Worm (Caenorhabditis elegans) whole organism, L4 larva: Measurements from ENCODE around the gene M176.4.
"Not testable (repeated sequence)": the region's sequence is repeated elsewhere in the genome, so short reads cannot be mapped to it uniquely, and the experiment has no call there.

ENCODE experiments used
- F10B5.3 ChIP-seq: sonication (generic microtip); optimal IDR thresholded peaks from 2 replicates; lab custom pipeline; 2016; ENCODE audit warnings: mild to moderate bottlenecking, missing genetic modification characterization, missing compliant biosample characterization
- F26F4.8 ChIP-seq: fragments of 200-800 bp; sonication (Bioruptor generic); conservative IDR thresholded peaks from 2 replicates; pipeline ENCODE4 v1.3.6; 2022; ENCODE audit warnings: missing genetic modification characterization, missing compliant biosample characterization
- F37D6.2 ChIP-seq: sonication (generic microtip); optimal IDR thresholded peaks from 2 replicates; lab custom pipeline; 2016; ENCODE audit warnings: mild to moderate bottlenecking, missing genetic modification characterization, missing compliant biosample characterization
- F49E8.2 ChIP-seq: sonication (generic microtip); optimal IDR thresholded peaks from 2 replicates; lab custom pipeline; 2016; ENCODE audit warnings: missing compliant biosample characterization, mild to moderate bottlenecking, missing genetic modification characterization, borderline replicate concordance
- R02D3.7 ChIP-seq: fragments of 150-350 bp; sonication (generic microtip); optimal IDR thresholded peaks from 3 replicates; lab custom pipeline; 2014; ENCODE audit warnings: missing biosample characterization, missing genetic modification characterization
- T20F7.1 ChIP-seq: fragments of 200-800 bp; sonication (Bioruptor generic); optimal IDR thresholded peaks from 2 replicates; lab custom pipeline; 2018; ENCODE audit warnings: mild to moderate bottlenecking, missing genetic modification characterization, missing compliant biosample characterization
- T26A8.4 ChIP-seq: fragments of 200-800 bp; sonication (Bioruptor generic); IDR thresholded peaks from 2 replicates; pipeline ENCODE4 v1.3.6; 2022; ENCODE audit warnings: missing genetic modification characterization, missing compliant biosample characterization
- Y105C5A.15 ChIP-seq: fragments of 200-800 bp; sonication (Bioruptor generic); IDR thresholded peaks from 2 replicates; pipeline ENCODE4 v1.3.6; 2022; ENCODE audit warnings: missing genetic modification characterization, missing compliant biosample characterization
- aha-1 ChIP-seq: fragments of 150-350 bp; peaks from one replicate; lab custom pipeline; 2014; ENCODE audit warnings: missing biosample characterization, missing genetic modification characterization
- aly-2 ChIP-seq: sonication (generic microtip); optimal IDR thresholded peaks from 2 replicates; lab custom pipeline; 2018; ENCODE audit warnings: missing biosample characterization, missing genetic modification characterization
- attf-4 ChIP-seq: sonication (generic microtip); optimal IDR thresholded peaks from 3 replicates; lab custom pipeline; 2017; ENCODE audit warnings: missing biosample characterization, missing genetic modification characterization
- ceh-82 ChIP-seq: sonication (generic microtip); optimal IDR thresholded peaks from 2 replicates; lab custom pipeline; 2017; ENCODE audit warnings: missing biosample characterization, missing genetic modification characterization
- ctbp-1 ChIP-seq: fragments of 200-800 bp; sonication (Bioruptor generic); IDR thresholded peaks from 2 replicates; pipeline ENCODE4 v1.3.6; 2022; ENCODE audit warnings: missing genetic modification reagents, missing genetic modification characterization, missing compliant biosample characterization
- daf-16 ChIP-seq, 3 experiments: sonication (generic microtip); optimal IDR thresholded peaks; 2 replicates each; lab custom pipeline; 2016 to 2017; ENCODE audit warnings: missing genetic modification characterization in 3 of 3, missing genetic modification reagents in 3 of 3, mild to moderate bottlenecking in 2 of 3, missing compliant biosample characterization in 2 of 3, missing biosample characterization in 1 of 3, moderate library complexity in 1 of 3
- dmd-6 ChIP-seq: fragments of 200-800 bp; sonication (Bioruptor generic); IDR thresholded peaks from 2 replicates; pipeline ENCODE4 v1.3.6; 2022; ENCODE audit warnings: missing genetic modification reagents, missing genetic modification characterization, missing compliant biosample characterization
- dmd-8 ChIP-seq: fragments of 200-800 bp; sonication (Bioruptor generic); IDR thresholded peaks from 2 replicates; pipeline ENCODE4 v1.3.6; 2022; ENCODE audit warnings: missing genetic modification characterization, missing compliant biosample characterization
- dpl-1 ChIP-seq: fragments of 150-350 bp; optimal IDR thresholded peaks from 2 replicates; lab custom pipeline; 2014; ENCODE audit warnings: missing biosample characterization, missing genetic modification reagents, missing genetic modification characterization
- duxl-1 ChIP-seq: sonication (generic microtip); optimal IDR thresholded peaks from 2 replicates; lab custom pipeline; 2016; ENCODE audit warnings: mild to moderate bottlenecking, missing genetic modification characterization, moderate library complexity, missing compliant biosample characterization; ENCODE audit not compliant: poor library complexity
- dve-1 ChIP-seq: sonication (generic microtip); optimal IDR thresholded peaks from 2 replicates; lab custom pipeline; 2017; ENCODE audit warnings: antibody characterized with exemption, mild to moderate bottlenecking, missing genetic modification characterization, missing compliant biosample characterization; ENCODE audit not compliant: insufficient read depth
- fos-1 ChIP-seq: fragments of 150-350 bp; optimal IDR thresholded peaks from 2 replicates; lab custom pipeline; 2014; ENCODE audit warnings: missing biosample characterization, missing genetic modification characterization
- jun-1 ChIP-seq: fragments of 150-350 bp; optimal IDR thresholded peaks from 2 replicates; lab custom pipeline; 2014; ENCODE audit warnings: missing biosample characterization, missing genetic modification reagents, missing genetic modification characterization
- lim-7 ChIP-seq: fragments of 200-800 bp; sonication (Bioruptor generic); IDR thresholded peaks from 2 replicates; pipeline ENCODE4 v1.3.6; 2022; ENCODE audit warnings: missing genetic modification characterization, missing compliant biosample characterization
- lin-1 ChIP-seq: fragments of 200-800 bp; sonication (Bioruptor generic); IDR thresholded peaks from 2 replicates; pipeline ENCODE4 v1.3.6; 2022; ENCODE audit warnings: missing genetic modification reagents, missing genetic modification characterization, missing compliant biosample characterization
- lin-13 ChIP-seq: fragments of 150-350 bp; optimal IDR thresholded peaks from 2 replicates; lab custom pipeline; 2014; ENCODE audit warnings: missing biosample characterization, missing genetic modification reagents, missing genetic modification characterization
- lin-29 ChIP-seq: fragments of 200-800 bp; sonication (Bioruptor generic); IDR thresholded peaks from 2 replicates; pipeline ENCODE4 v1.3.6; 2022; ENCODE audit warnings: missing genetic modification reagents, missing genetic modification characterization, missing compliant biosample characterization
- lin-39 ChIP-seq: fragments of 150-350 bp; optimal IDR thresholded peaks from 2 replicates; lab custom pipeline; 2014; ENCODE audit warnings: missing biosample characterization, missing genetic modification reagents, missing genetic modification characterization
- lir-3 ChIP-seq: sonication (generic microtip); optimal IDR thresholded peaks from 2 replicates; lab custom pipeline; 2016; ENCODE audit warnings: mild to moderate bottlenecking, missing genetic modification characterization, missing compliant biosample characterization
- mes-2 ChIP-seq: sonication (generic microtip); optimal IDR thresholded peaks from 2 replicates; lab custom pipeline; 2016; ENCODE audit warnings: missing genotype, mild to moderate bottlenecking, missing genetic modification characterization, missing compliant biosample characterization; ENCODE audit not compliant: poor library complexity, severe bottlenecking
- mxl-3 ChIP-seq: fragments of 200-800 bp; sonication (Bioruptor generic); optimal IDR thresholded peaks from 2 replicates; lab custom pipeline; 2018; ENCODE audit warnings: mild to moderate bottlenecking, missing genetic modification characterization, missing compliant biosample characterization
- nhr-11 ChIP-seq: fragments of 150-350 bp; optimal IDR thresholded peaks from 2 replicates; lab custom pipeline; 2014; ENCODE audit warnings: missing biosample characterization, missing genetic modification characterization
- nhr-237 ChIP-seq: sonication (generic microtip); optimal IDR thresholded peaks from 2 replicates; lab custom pipeline; 2017; ENCODE audit warnings: missing biosample characterization, missing genetic modification characterization
- nhr-25 ChIP-seq: sonication (generic microtip); optimal IDR thresholded peaks from 2 replicates; lab custom pipeline; 2017; ENCODE audit warnings: missing genetic modification characterization, mild to moderate bottlenecking, missing compliant biosample characterization, antibody characterized with exemption, moderate library complexity, borderline replicate concordance; ENCODE audit not compliant: insufficient read depth
- nhr-6 ChIP-seq: fragments of 150-350 bp; optimal IDR thresholded peaks from 2 replicates; lab custom pipeline; 2014; ENCODE audit warnings: missing biosample characterization, missing genetic modification characterization
- nhr-77 ChIP-seq: fragments of 150-350 bp; optimal IDR thresholded peaks from 2 replicates; lab custom pipeline; 2014; ENCODE audit warnings: missing biosample characterization, missing genetic modification characterization
- pha-4 ChIP-seq, 2 experiments: fragments of 150-350 bp in 1 of 2; fragments of 200-800 bp in 1 of 2; sonication (Bioruptor generic) in 1 of 2; IDR thresholded peaks in 1 of 2; optimal IDR thresholded peaks in 1 of 2; 2 replicates each; pipeline versions ENCODE4 v1.3.6 to Lab custom; 2014 to 2022; ENCODE audit warnings: missing genetic modification characterization in 2 of 2, missing genetic modification reagents in 2 of 2, missing biosample characterization in 1 of 2, missing compliant biosample characterization in 1 of 2
- php-3 ChIP-seq: fragments of 200-800 bp; sonication (Bioruptor generic); IDR thresholded peaks from 2 replicates; pipeline ENCODE4 v1.3.6; 2022; ENCODE audit warnings: missing genetic modification reagents, missing genetic modification characterization, missing compliant biosample characterization
- pqm-1 ChIP-seq: sonication (generic microtip); optimal IDR thresholded peaks from 2 replicates; lab custom pipeline; 2017; ENCODE audit warnings: missing biosample characterization, missing genetic modification characterization
- sdz-12 ChIP-seq: fragments of 200-800 bp; sonication (Bioruptor generic); optimal IDR thresholded peaks from 2 replicates; lab custom pipeline; 2018; ENCODE audit warnings: mild to moderate bottlenecking, missing genetic modification characterization, missing compliant biosample characterization
- snpc-1.2 ChIP-seq: fragments of 200-800 bp; sonication (Bioruptor generic); IDR thresholded peaks from 2 replicates; pipeline ENCODE4 v1.3.6; 2022; ENCODE audit warnings: missing genetic modification reagents, missing genetic modification characterization, missing compliant biosample characterization
- spr-1 ChIP-seq: sonication (generic microtip); optimal IDR thresholded peaks from 2 replicates; lab custom pipeline; 2016; ENCODE audit warnings: mild to moderate bottlenecking, missing genetic modification characterization, missing compliant biosample characterization
- tag-97 ChIP-seq: fragments of 200-800 bp; sonication (Bioruptor generic); IDR thresholded peaks from 2 replicates; pipeline ENCODE4 v1.3.6; 2022; ENCODE audit warnings: missing genetic modification characterization, missing compliant biosample characterization
- unc-39 ChIP-seq: sonication (generic microtip); optimal IDR thresholded peaks from 2 replicates; lab custom pipeline; 2017; ENCODE audit warnings: missing biosample characterization, missing genetic modification characterization
- vab-7 ChIP-seq: fragments of 200-800 bp; sonication (Bioruptor generic); IDR thresholded peaks from 2 replicates; pipeline ENCODE4 v1.3.6; 2022; ENCODE audit warnings: missing genetic modification reagents, missing genetic modification characterization, missing compliant biosample characterization
- zfp-3 ChIP-seq: fragments of 200-800 bp; sonication (Bioruptor generic); conservative IDR thresholded peaks from 2 replicates; pipeline ENCODE4 v1.3.6; 2022; ENCODE audit warnings: missing genetic modification reagents, missing genetic modification characterization, missing compliant biosample characterization

Gene M176.4

ce11 chrII:9459462-9459861 is 41.3 kb downstream of the M176.4 start, which contains the start of gene R09D1.14:
R09D1.14 (minus strand) TSS chrII:9459562.
- not testable (repeated sequence) for TF ChIP-seq lin-39; T26A8.4 (GFP tag; lab: Robert Waterston, UW); nhr-237

DNA sequence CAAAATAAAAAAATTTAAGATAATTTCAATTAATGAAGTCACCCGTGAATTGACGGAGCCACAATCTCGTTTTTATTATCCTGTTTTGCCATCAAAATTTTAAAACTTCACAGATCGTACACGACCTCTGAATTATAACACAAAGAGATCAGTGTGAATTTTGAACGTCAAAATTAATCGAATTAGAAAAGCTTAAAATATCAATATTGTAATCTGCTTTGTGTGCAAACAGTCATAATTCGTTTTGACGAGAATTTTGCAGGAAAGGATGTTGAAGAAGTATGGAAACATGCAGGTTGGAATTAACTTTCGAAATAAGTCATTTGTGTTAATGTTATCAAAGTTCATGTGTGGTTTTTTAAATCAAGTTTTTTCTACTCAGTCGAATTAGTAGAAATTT is 43.7 kb downstream of the M176.4 start, which contains the start of gene chil-21:
chil-21 (minus strand) TSS at position 101 of the 400 bp plus-strand sequence.
- TF ChIP-seq php-3 (GFP tag; lab: Robert Waterston, UW); attf-4 (tag; lab: Kevin White, UChicago); fos-1 (tag; lab: Kevin White, UChicago): not testable (repeated sequence)

ce11 chrII:9466095-9466494 is 47.9 kb downstream of the M176.4 start, which contains the start of gene chil-22:
chil-22 (minus strand) TSS chrII:9466195.
- no peak for TF ChIP-seq aly-2 (tag; lab: Kevin White, UChicago)
- no peak for TF ChIP-seq nhr-25 (tag; lab: Kevin White, UChicago)
- TF ChIP-seq dmd-6 = no peak
- no peak for TF ChIP-seq ctbp-1 (GFP tag; lab: Robert Waterston, UW)
- TF ChIP-seq Y105C5A.15 (GFP tag; lab: Robert Waterston, UW) = no peak
- no peak for TF ChIP-seq lin-1 (GFP tag; lab: Robert Waterston, UW)
- TF ChIP-seq F37D6.2 (tag; lab: Kevin White, UChicago) = no peak
- TF ChIP-seq lin-29 = no peak
- no peak for TF ChIP-seq vab-7 (GFP tag; lab: Robert Waterston, UW)
- no peak for TF ChIP-seq tag-97 (GFP tag; lab: Robert Waterston, UW)
- no peak for TF ChIP-seq sdz-12 (GFP tag; lab: Kevin White, UChicago)
- TF ChIP-seq snpc-1.2 (GFP tag; lab: Robert Waterston, UW) = no peak
- TF ChIP-seq lim-7 (GFP tag; lab: Robert Waterston, UW) = no peak
- TF ChIP-seq duxl-1 (tag; lab: Kevin White, UChicago) = no peak
- TF ChIP-seq F49E8.2 = no peak
- no peak for TF ChIP-seq unc-39 (tag; lab: Kevin White, UChicago)
- TF ChIP-seq mxl-3 (GFP tag; lab: Kevin White, UChicago) = no peak
- no peak for TF ChIP-seq lir-3 (tag; lab: Kevin White, UChicago)
- no peak for TF ChIP-seq F10B5.3
- TF ChIP-seq ceh-82 = no peak

DNA sequence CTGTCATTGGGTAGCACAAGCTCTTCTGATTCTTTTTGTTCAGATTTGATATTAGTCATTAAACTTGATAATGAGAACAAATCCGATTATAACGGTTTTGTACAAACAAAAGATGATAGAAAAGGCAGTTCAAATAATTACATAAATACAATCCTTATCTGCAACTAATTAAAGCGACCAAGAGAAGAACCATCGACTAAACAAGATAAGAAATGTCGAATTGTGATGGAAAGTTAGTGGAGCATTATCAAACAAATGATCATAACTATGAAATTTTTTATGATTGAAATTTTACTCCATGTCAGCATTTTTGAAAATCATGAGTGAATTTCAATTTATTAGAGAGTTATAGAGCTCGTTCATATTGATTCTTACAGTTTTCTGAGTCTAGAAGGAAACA is 50.2 kb downstream of the M176.4 start, which contains the start of gene chil-23:
chil-23 (minus strand) TSS at position 198 of the 400 bp plus-strand sequence.
- TF ChIP-seq aha-1 (tag; lab: Kevin White, UChicago) = no peak
- no peak for TF ChIP-seq lin-29
- no peak for TF ChIP-seq pha-4 (GFP tag; IDR thresholded peaks at IDR 0.05; lab: Robert Waterston, UW)
- no peak for TF ChIP-seq pha-4 (tag; optimal IDR thresholded peaks at IDR 0.05; lab: Kevin White, UChicago)
- no peak for TF ChIP-seq dmd-8 (GFP tag; lab: Robert Waterston, UW)
- peak; percentile 87 for TF ChIP-seq nhr-77
- no peak for TF ChIP-seq jun-1 (tag; lab: Kevin White, UChicago)
- TF ChIP-seq dmd-6 = peak; percentile 89
- TF ChIP-seq T20F7.1 = peak; percentile 28
- TF ChIP-seq nhr-6 (tag; lab: Kevin White, UChicago) = no peak
- no peak for TF ChIP-seq dpl-1 (GFP tag; lab: Kevin White, UChicago)
- TF ChIP-seq F26F4.8 = no peak
- TF ChIP-seq php-3 (GFP tag; lab: Robert Waterston, UW) = no peak; the same call in 1 of the 2 replicates
- no peak for TF ChIP-seq nhr-11
- no peak for TF ChIP-seq R02D3.7 (tag; lab: Kevin White, UChicago)
- no peak for TF ChIP-seq F49E8.2
- no peak for TF ChIP-seq daf-16 (GFP tag; optimal IDR thresholded peaks at IDR 0.05; lab: Kevin White, UChicago)
- TF ChIP-seq daf-16 (tag; optimal IDR thresholded peaks at IDR 0.05; lab: Kevin White, UChicago) = peak; percentile 70
- peak; percentile 81 for TF ChIP-seq dve-1 (tag; lab: Kevin White, UChicago)
- TF ChIP-seq lin-13 (GFP tag; lab: Kevin White, UChicago) = no peak
- TF ChIP-seq zfp-3 (GFP tag; lab: Robert Waterston, UW) = no peak
- no peak for TF ChIP-seq mes-2 (tag; lab: Kevin White, UChicago)
- no peak for TF ChIP-seq spr-1
- TF ChIP-seq T26A8.4 (GFP tag; lab: Robert Waterston, UW) = no peak
- peak; percentile 99 for TF ChIP-seq pqm-1 (tag; lab: Kevin White, UChicago)
- TF ChIP-seq ctbp-1 (GFP tag; lab: Robert Waterston, UW) = no peak
- no peak for TF ChIP-seq vab-7 (GFP tag; lab: Robert Waterston, UW)
- TF ChIP-seq attf-4 (tag; lab: Kevin White, UChicago) = no peak
